Worm (Caenorhabditis elegans): ENCODE data around the gene gldi-2.

DNA sequence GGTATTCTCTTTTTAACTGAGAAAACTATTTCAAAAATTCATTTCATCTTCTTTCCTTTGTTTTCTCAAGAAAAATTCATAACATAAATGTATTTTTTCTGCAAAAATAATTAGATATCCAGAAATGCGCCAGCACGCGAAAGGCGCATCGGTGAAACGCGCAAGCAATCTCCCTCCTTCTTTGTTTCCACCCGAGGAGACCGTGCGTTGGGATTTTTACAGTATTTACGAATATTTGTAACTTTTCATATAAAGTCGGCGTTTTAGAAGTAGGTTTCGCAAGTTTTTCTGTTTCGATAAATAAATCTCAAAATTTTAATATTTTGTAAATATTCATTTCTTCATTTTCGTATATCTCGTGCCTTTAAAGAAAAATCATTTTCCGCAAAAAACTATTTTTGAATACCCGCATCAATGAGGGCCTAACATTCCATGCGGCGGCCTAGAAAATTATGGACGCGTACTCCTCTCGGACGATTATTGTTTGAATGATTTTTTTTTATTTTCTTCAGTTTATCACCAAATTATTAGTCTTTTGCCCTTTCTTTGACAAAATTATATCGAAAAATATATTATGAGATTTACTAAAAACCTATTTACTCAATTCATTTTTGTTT is 6.7 kb upstream of the gldi-2 start, which contains the start of gene ssup-72:
- TF ChIP-seq ama-1 (optimal IDR thresholded peaks at IDR 0.05) (no peak), ceh-82 (tag; optimal IDR thresholded peaks at IDR 0.05) (no peak), lin-1 (GFP tag; IDR thresholded peaks at IDR 0.05) (no peak), skn-1 (tag; optimal IDR thresholded peaks at IDR 0.05) (no peak), lin-39 (tag; optimal IDR thresholded peaks at IDR 0.05) (no peak), hlh-30 (tag; optimal IDR thresholded peaks at IDR 0.05; ENCODE audit: insufficient read depth) (peak; percentile 51), dve-1 (tag; optimal IDR thresholded peaks at IDR 0.05; ENCODE audit: insufficient read depth) (peak; percentile 39), fkh-10 (GFP tag; optimal IDR thresholded peaks at IDR 0.05) (no peak), mep-1 (tag; optimal IDR thresholded peaks at IDR 0.05) (peak; percentile 65), R02D3.7 (tag; optimal IDR thresholded peaks at IDR 0.05) (no peak), unc-62 (GFP tag; optimal IDR thresholded peaks at IDR 0.05 in 1 of 2) (no peak), unc-62 (tag; optimal IDR thresholded peaks at IDR 0.05) (no peak), mdl-1 (tag; optimal IDR thresholded peaks at IDR 0.05) (peak in 1 of 2 experiments; percentile 32)
